Worm (Caenorhabditis elegans) whole organism, L1 larva: ENCODE measurements around the gene asp-13.

Source experiments
- efl-1 ChIP-seq, 4 experiments: fragments of 150-350 bp; optimal IDR thresholded peaks in 3 of 4; peaks in 1 of 4; 1 replicate in 1 of 4; 2 replicates in 3 of 4; lab custom pipeline; 2014; ENCODE audit warnings: missing biosample characterization in 2 of 4, missing genetic modification characterization in 2 of 4, missing genetic modification reagents in 2 of 4
- nhr-12 ChIP-seq: sonication (generic microtip); optimal IDR thresholded peaks from 2 replicates; lab custom pipeline; 2017; ENCODE audit warnings: missing biosample characterization, missing genetic modification characterization

DNA sequence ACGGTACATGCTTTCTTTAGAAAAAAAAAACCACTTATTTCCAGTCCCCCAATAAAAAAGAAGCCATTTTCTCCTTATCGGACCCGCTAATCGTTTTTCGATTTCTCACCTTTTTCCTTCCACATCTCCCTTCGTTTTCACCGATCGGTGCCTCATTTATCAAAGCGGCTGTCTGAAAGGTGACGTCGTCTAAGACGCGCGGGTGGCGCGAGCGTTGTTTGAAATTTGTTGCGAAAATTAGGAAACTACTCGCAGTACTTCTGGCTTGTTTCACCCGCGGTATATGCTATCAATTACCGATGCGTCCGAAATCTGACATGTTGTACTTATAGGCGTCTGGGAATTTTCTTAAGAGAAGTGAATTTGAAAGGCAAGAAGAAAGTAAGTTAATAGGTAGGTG is 9.2 kb upstream of the asp-13 start:
- TF ChIP-seq nhr-12 (tag; lab: Kevin White, UChicago) (no peak), efl-1 (optimal IDR thresholded peaks at IDR 0.05; lab: Kevin White, UChicago) (no peak), efl-1 (GFP tag; optimal IDR thresholded peaks at IDR 0.05 in 1 of 2; lab: Kevin White, UChicago) (no peak)
